Fruit fly (Drosophila melanogaster): Measurements from ENCODE around the gene BTBD9.

DNA sequence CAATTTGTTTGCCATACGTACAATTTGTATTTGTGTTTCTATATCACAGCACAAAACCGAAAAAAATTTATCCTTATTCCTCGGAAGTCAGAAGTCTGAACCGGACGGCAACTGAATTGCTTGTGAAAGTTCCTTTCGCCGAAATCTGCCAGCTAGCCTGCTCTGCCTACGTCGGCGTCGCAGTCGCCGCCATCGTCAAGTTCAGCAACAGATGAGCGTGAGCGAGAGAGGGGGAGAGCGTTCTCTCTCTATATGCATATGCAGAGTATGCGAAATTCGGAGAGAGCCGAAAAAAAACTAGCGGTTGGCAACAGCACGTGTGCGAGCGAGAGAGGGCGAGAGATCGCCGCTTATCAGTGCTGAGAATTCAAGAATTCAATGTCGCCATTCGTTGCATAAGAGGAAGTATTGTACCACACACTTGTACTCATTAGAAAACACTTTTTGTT, 16.0 kb downstream of the BTBD9 start:
- TF ChIP-seq CG8159 (tag; optimal IDR thresholded peaks at IDR 0.05) (no peak), fd96Ca (GFP tag; IDR thresholded peaks at IDR 0.05) (no peak)
